Fruit fly (Drosophila melanogaster): ENCODE measurements around the gene Rab26.

DNA sequence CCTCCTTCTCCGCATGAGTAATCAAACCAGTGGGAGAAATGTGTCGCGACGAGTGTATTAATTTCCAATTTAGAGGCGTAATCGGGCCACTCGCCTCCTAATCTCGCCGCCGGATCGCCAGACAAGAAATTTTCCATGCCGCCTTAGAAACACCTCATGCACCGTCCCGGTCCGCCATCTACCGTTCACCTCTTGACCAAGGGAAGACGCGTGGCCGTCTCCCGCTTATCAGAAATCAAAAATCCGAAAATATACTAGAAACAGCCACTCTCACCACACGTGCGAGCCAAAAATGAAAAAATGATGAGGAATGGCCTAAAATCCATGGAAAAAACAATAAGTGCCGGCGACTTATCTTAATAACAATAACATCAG, 42.7 kb upstream of the Rab26 start:
- TF ChIP-seq tj (GFP tag; optimal IDR thresholded peaks at IDR 0.05) = no peak
- TF ChIP-seq CG5204 (GFP tag; optimal IDR thresholded peaks at IDR 0.05) = no peak
- no peak for TF ChIP-seq CG11617 (GFP tag; optimal IDR thresholded peaks at IDR 0.05)
- no peak for TF ChIP-seq CG12768 (GFP tag; optimal IDR thresholded peaks at IDR 0.05)
- TF ChIP-seq Crg-1 (GFP tag; optimal IDR thresholded peaks at IDR 0.05) = no peak
- no peak for TF ChIP-seq CG7045 (GFP tag; optimal IDR thresholded peaks at IDR 0.05)
- no peak for TF ChIP-seq Mnt (GFP tag; optimal IDR thresholded peaks at IDR 0.05)
- no peak for TF ChIP-seq CG7101 (tag; optimal IDR thresholded peaks at IDR 0.05)

All from whole organism, adult.